Fruit fly (Drosophila melanogaster) whole organism, pupa: ENCODE results near the gene CG15725.

Experiments used
- CG10348 ChIP-seq: fragments of 200-800 bp; sonication (Bioruptor generic); IDR thresholded peaks from 2 replicates; pipeline ENCODE4 v1.3.6; 2022; ENCODE audit warnings: missing biosample characterization, missing genetic modification characterization
- CG14655 ChIP-seq: fragments of 200-800 bp; sonication (Bioruptor generic); optimal IDR thresholded peaks from 3 replicates; lab custom pipeline; 2017; ENCODE audit warnings: mild to moderate bottlenecking, missing biosample characterization, missing genetic modification reagents, missing genetic modification characterization
- CG17806 ChIP-seq: fragments of 200-800 bp; sonication (Bioruptor generic); optimal IDR thresholded peaks from 2 replicates; lab custom pipeline; 2018; ENCODE audit warnings: missing biosample characterization, mild to moderate bottlenecking, missing genetic modification characterization, moderate library complexity
- CG32121 ChIP-seq: fragments of 200-800 bp; sonication (Bioruptor generic); IDR thresholded peaks from 2 replicates; pipeline ENCODE4 v1.3.6; 2022; ENCODE audit warnings: missing biosample characterization, missing genetic modification characterization
- EcR ChIP-seq: fragments of 200-800 bp; sonication (Bioruptor generic); optimal IDR thresholded peaks from 3 replicates; lab custom pipeline; 2019; ENCODE audit warnings: missing biosample characterization, missing genetic modification characterization, mild to moderate bottlenecking, moderate library complexity, missing genetic modification reagents
- Pif1A ChIP-seq: fragments of 200-800 bp; sonication (Bioruptor generic); optimal IDR thresholded peaks from 3 replicates; lab custom pipeline; 2016; ENCODE audit warnings: missing biosample characterization, missing genetic modification characterization
- fd96Ca ChIP-seq: fragments of 200-800 bp; sonication (Bioruptor generic); IDR thresholded peaks from 3 replicates; pipeline ENCODE4 v1.3.6; 2022; ENCODE audit warnings: missing biosample characterization, missing genetic modification characterization
- gl ChIP-seq: fragments of 200-800 bp; sonication (Bioruptor generic); optimal IDR thresholded peaks from 2 replicates; lab custom pipeline; 2018; ENCODE audit warnings: missing biosample characterization, mild to moderate bottlenecking, missing genetic modification characterization

dm6 chrX:12743296-12743695 lies 37.6 kb downstream of the CG15725 start:
- TF ChIP-seq Pif1A (GFP tag; lab: Kevin White, UChicago) (no peak), fd96Ca (peak; percentile 27; the same call in 1 of the 3 replicates), CG14655 (GFP tag; lab: Kevin White, UChicago) (peak; percentile 35), CG10348 (GFP tag; lab: Robert Waterston, UW) (no peak), CG32121 (GFP tag; lab: Robert Waterston, UW) (peak; percentile 66), EcR (GFP tag; lab: Kevin White, UChicago) (no peak), gl (tag; lab: Kevin White, UChicago) (no peak), CG17806 (tag; lab: Kevin White, UChicago) (no peak)
